Worm (Caenorhabditis elegans) whole organism, young adult: Measurements from ENCODE around the gene npl-4.1.

Source experiments
- F10E7.11 ChIP-seq: sonication (generic microtip); optimal IDR thresholded peaks from 2 replicates; lab custom pipeline; 2017; ENCODE audit warnings: mild to moderate bottlenecking, missing genetic modification characterization, moderate library complexity, missing compliant biosample characterization
- F22D6.2 ChIP-seq: sonication (generic microtip); optimal IDR thresholded peaks from 2 replicates; lab custom pipeline; 2016; ENCODE audit warnings: mild to moderate bottlenecking, missing genetic modification characterization, missing compliant biosample characterization
- F37B4.10 ChIP-seq: fragments of 200-800 bp; sonication (Bioruptor generic); IDR thresholded peaks from 2 replicates; pipeline ENCODE4 v1.3.6; 2022; ENCODE audit warnings: missing genetic modification characterization, missing compliant biosample characterization
- F52B5.7 ChIP-seq: sonication (generic microtip); optimal IDR thresholded peaks from 2 replicates; lab custom pipeline; 2016; ENCODE audit warnings: mild to moderate bottlenecking, missing genetic modification characterization, missing compliant biosample characterization
- F57A8.1 ChIP-seq: fragments of 200-800 bp; sonication (Bioruptor generic); optimal IDR thresholded peaks from 2 replicates; lab custom pipeline; 2018; ENCODE audit warnings: mild to moderate bottlenecking, missing genetic modification characterization, moderate library complexity, missing compliant biosample characterization
- K11D2.4 ChIP-seq: fragments of 200-800 bp; sonication (Bioruptor generic); IDR thresholded peaks from 2 replicates; pipeline ENCODE4 v1.3.6; 2022; ENCODE audit warnings: missing genetic modification reagents, missing genetic modification characterization, missing compliant biosample characterization
- K12H6.12 ChIP-seq: fragments of 200-800 bp; sonication (Bioruptor generic); optimal IDR thresholded peaks from 2 replicates; lab custom pipeline; 2018; ENCODE audit warnings: mild to moderate bottlenecking, missing genetic modification characterization, missing compliant biosample characterization
- Y53F4B.3 ChIP-seq: fragments of 200-800 bp; sonication (Bioruptor generic); IDR thresholded peaks from 2 replicates; pipeline ENCODE4 v1.3.6; 2022; ENCODE audit warnings: missing genetic modification reagents, missing genetic modification characterization, missing compliant biosample characterization
- Y67H2A.10 ChIP-seq: fragments of 200-800 bp; sonication (Bioruptor generic); conservative IDR thresholded peaks from 2 replicates; pipeline ENCODE4 v1.3.6; 2022; ENCODE audit warnings: missing genetic modification reagents, missing genetic modification characterization, missing compliant biosample characterization
- Y79H2A.3 ChIP-seq: fragments of 200-800 bp; sonication (Bioruptor generic); conservative IDR thresholded peaks from 2 replicates; pipeline ENCODE4 v1.3.6; 2022; ENCODE audit warnings: missing genetic modification reagents, missing genetic modification characterization, missing compliant biosample characterization
- Y95B8A.8 ChIP-seq: fragments of 200-800 bp; sonication (Bioruptor generic); IDR thresholded peaks from 2 replicates; pipeline ENCODE4 v1.3.6; 2022; ENCODE audit warnings: missing genetic modification reagents, missing genetic modification characterization, missing compliant biosample characterization
- attf-3 ChIP-seq: fragments of 200-800 bp; sonication (Bioruptor generic); conservative IDR thresholded peaks from 2 replicates; pipeline ENCODE4 v1.3.6; 2022; ENCODE audit warnings: missing genetic modification reagents, missing genetic modification characterization, missing compliant biosample characterization
- bed-1 ChIP-seq: fragments of 200-800 bp; sonication (Bioruptor generic); IDR thresholded peaks from 2 replicates; pipeline ENCODE4 v1.3.6; 2022; ENCODE audit warnings: missing genetic modification reagents, missing genetic modification characterization, missing compliant biosample characterization
- ceh-40 ChIP-seq: fragments of 200-800 bp; sonication (Bioruptor generic); IDR thresholded peaks from 2 replicates; pipeline ENCODE4 v1.3.6; 2022; ENCODE audit warnings: missing genetic modification characterization, missing compliant biosample characterization
- ceh-79 ChIP-seq: sonication (generic microtip); optimal IDR thresholded peaks from 2 replicates; lab custom pipeline; 2017; ENCODE audit warnings: mild to moderate bottlenecking, missing genetic modification characterization, missing compliant biosample characterization
- ceh-91 ChIP-seq: fragments of 200-800 bp; sonication (Bioruptor generic); IDR thresholded peaks from 2 replicates; pipeline ENCODE4 v1.3.6; 2022; ENCODE audit warnings: missing genetic modification reagents, missing genetic modification characterization, missing compliant biosample characterization
- chd-7 ChIP-seq: sonication (generic microtip); optimal IDR thresholded peaks from 2 replicates; lab custom pipeline; 2016; ENCODE audit warnings: mild to moderate bottlenecking, missing genetic modification characterization, moderate library complexity, missing compliant biosample characterization
- die-1 ChIP-seq: sonication (generic microtip); optimal IDR thresholded peaks from 2 replicates; lab custom pipeline; 2016; ENCODE audit warnings: missing genotype, mild to moderate bottlenecking, missing genetic modification characterization, missing compliant biosample characterization
- dpl-1 ChIP-seq: fragments of 150-350 bp; optimal IDR thresholded peaks from 2 replicates; lab custom pipeline; 2014; ENCODE audit warnings: missing biosample characterization, missing genetic modification reagents, missing genetic modification characterization
- egl-44 ChIP-seq: fragments of 200-800 bp; sonication (Bioruptor generic); IDR thresholded peaks from 2 replicates; pipeline ENCODE4 v1.3.6; 2022; ENCODE audit warnings: missing genetic modification reagents, missing genetic modification characterization, missing compliant biosample characterization
- egrh-3 ChIP-seq: fragments of 200-800 bp; sonication (Bioruptor generic); IDR thresholded peaks from 2 replicates; pipeline ENCODE4 v1.3.6; 2022; ENCODE audit warnings: missing genetic modification reagents, missing genetic modification characterization, missing compliant biosample characterization
- fkh-3 ChIP-seq: sonication (generic microtip); optimal IDR thresholded peaks from 2 replicates; lab custom pipeline; 2016; ENCODE audit warnings: mild to moderate bottlenecking, missing genetic modification characterization, missing compliant biosample characterization
- gei-17 ChIP-seq: fragments of 200-800 bp; sonication (Bioruptor generic); optimal IDR thresholded peaks from 2 replicates; lab custom pipeline; 2018; ENCODE audit warnings: mild to moderate bottlenecking, missing genetic modification characterization, missing compliant biosample characterization
- hlh-26 ChIP-seq: fragments of 200-800 bp; sonication (Bioruptor generic); conservative IDR thresholded peaks from 2 replicates; pipeline ENCODE4 v1.3.6; 2022; ENCODE audit warnings: missing genetic modification reagents, missing genetic modification characterization, missing compliant biosample characterization
- hmg-1.2 ChIP-seq: fragments of 200-800 bp; sonication (Bioruptor generic); IDR thresholded peaks from 2 replicates; pipeline ENCODE4 v1.3.6; 2022; ENCODE audit warnings: missing genetic modification reagents, missing genetic modification characterization, missing compliant biosample characterization
- hsf-1 ChIP-seq: fragments of 200-800 bp; sonication (Bioruptor generic); IDR thresholded peaks from 2 replicates; pipeline ENCODE4 v1.3.6; 2022; ENCODE audit warnings: missing genetic modification reagents, missing genetic modification characterization, missing compliant biosample characterization
- let-526 ChIP-seq: fragments of 200-800 bp; sonication (Bioruptor generic); IDR thresholded peaks from 2 replicates; pipeline ENCODE4 v1.3.6; 2022; ENCODE audit warnings: missing genetic modification reagents, missing genetic modification characterization, missing compliant biosample characterization
- lin-40 ChIP-seq: sonication (generic microtip); optimal IDR thresholded peaks from 2 replicates; lab custom pipeline; 2016; ENCODE audit warnings: missing genetic modification characterization, mild to moderate bottlenecking, missing compliant biosample characterization, missing genotype, missing genetic modification reagents
- lsl-1 ChIP-seq: fragments of 200-800 bp; sonication (Bioruptor generic); optimal IDR thresholded peaks from 2 replicates; lab custom pipeline; 2018; ENCODE audit warnings: mild to moderate bottlenecking, missing genetic modification characterization, moderate library complexity, missing compliant biosample characterization
- lsy-27 ChIP-seq: sonication (generic microtip); optimal IDR thresholded peaks from 2 replicates; lab custom pipeline; 2017; ENCODE audit warnings: missing genetic modification characterization, mild to moderate bottlenecking, missing compliant biosample characterization, antibody characterized with exemption, missing genotype, borderline replicate concordance; ENCODE audit not compliant: insufficient read depth
- mcd-1 ChIP-seq: fragments of 200-800 bp; sonication (Bioruptor generic); IDR thresholded peaks from 2 replicates; pipeline ENCODE4 v1.3.6; 2022; ENCODE audit warnings: missing genetic modification reagents, missing genetic modification characterization, missing compliant biosample characterization
- mel-28 ChIP-seq: sonication (generic microtip); optimal IDR thresholded peaks from 2 replicates; lab custom pipeline; 2016; ENCODE audit warnings: borderline replicate concordance, mild to moderate bottlenecking, missing genetic modification characterization, missing compliant biosample characterization
- nfya-2 ChIP-seq: fragments of 200-800 bp; sonication (Bioruptor generic); IDR thresholded peaks from 2 replicates; pipeline ENCODE4 v1.3.6; 2022; ENCODE audit warnings: missing genetic modification reagents, missing genetic modification characterization, missing compliant biosample characterization
- nfyb-1 ChIP-seq: fragments of 200-800 bp; sonication (Bioruptor generic); IDR thresholded peaks from 2 replicates; pipeline ENCODE4 v1.3.6; 2022; ENCODE audit warnings: missing genetic modification reagents, missing genetic modification characterization, missing compliant biosample characterization
- nhr-120 ChIP-seq: fragments of 200-800 bp; sonication (Bioruptor generic); IDR thresholded peaks from 2 replicates; pipeline ENCODE4 v1.3.6; 2022; ENCODE audit warnings: missing genetic modification characterization, missing compliant biosample characterization
- nhr-80 ChIP-seq: sonication (generic microtip); optimal IDR thresholded peaks from 2 replicates; lab custom pipeline; 2016; ENCODE audit warnings: missing genetic modification characterization, missing compliant biosample characterization
- pbrm-1 ChIP-seq: fragments of 200-800 bp; sonication (Bioruptor generic); IDR thresholded peaks from 2 replicates; pipeline ENCODE4 v1.3.6; 2022; ENCODE audit warnings: missing genetic modification reagents, missing genetic modification characterization, missing compliant biosample characterization
- rec-8 ChIP-seq, 2 experiments: sonication (generic microtip); optimal IDR thresholded peaks; 2 replicates each; lab custom pipeline; 2016; ENCODE audit warnings: mild to moderate bottlenecking in 2 of 2, missing genetic modification characterization in 2 of 2, missing genetic modification reagents in 2 of 2, missing genotype in 2 of 2, missing biosample characterization in 1 of 2, missing compliant biosample characterization in 1 of 2, moderate library complexity in 1 of 2
- rpc-1 ChIP-seq, 2 experiments: fragments of 150-350 bp in 1 of 2; sonication (generic microtip) in 1 of 2; optimal IDR thresholded peaks; 2 replicates each; lab custom pipeline; 2014 to 2018; ENCODE audit warnings: missing biosample characterization in 1 of 2, missing genetic modification characterization in 1 of 2, missing genetic modification reagents in 1 of 2, missing genotype in 1 of 2
- sea-2 ChIP-seq: fragments of 200-800 bp; sonication (Bioruptor generic); IDR thresholded peaks from 2 replicates; pipeline ENCODE4 v1.3.6; 2022; ENCODE audit warnings: missing genetic modification characterization, missing compliant biosample characterization
- zfh-2 ChIP-seq: fragments of 200-800 bp; sonication (Bioruptor generic); conservative IDR thresholded peaks from 2 replicates; pipeline ENCODE4 v1.3.6; 2022; ENCODE audit warnings: missing genetic modification reagents, missing genetic modification characterization, missing compliant biosample characterization
- ztf-18 ChIP-seq: sonication (generic microtip); optimal IDR thresholded peaks from 2 replicates; lab custom pipeline; 2016; ENCODE audit warnings: missing genotype, mild to moderate bottlenecking, missing genetic modification characterization, missing compliant biosample characterization
- ztf-22 ChIP-seq: fragments of 200-800 bp; sonication (Bioruptor generic); optimal IDR thresholded peaks from 2 replicates; lab custom pipeline; 2018; ENCODE audit warnings: mild to moderate bottlenecking, missing genetic modification characterization, moderate library complexity, missing compliant biosample characterization

Gene npl-4.1

DNA sequence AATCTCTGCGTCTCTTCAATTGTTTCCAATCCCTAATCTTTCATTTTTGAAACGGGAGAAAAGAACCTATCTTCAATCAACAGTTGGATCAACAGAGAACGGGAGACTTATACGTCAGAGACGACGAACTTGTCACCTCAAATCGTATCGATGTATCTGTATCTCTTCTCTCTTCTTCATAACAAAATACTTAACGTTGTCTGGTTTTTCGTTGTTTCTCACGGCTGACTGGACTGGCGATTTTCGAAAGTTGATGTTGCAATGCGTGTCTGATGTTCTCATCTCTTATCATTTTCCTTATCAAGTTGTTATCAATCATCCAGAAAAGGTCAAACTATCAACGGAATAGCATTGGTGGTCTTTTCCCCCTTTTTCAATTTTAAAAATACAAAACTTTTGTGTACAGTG lies 25.6 kb upstream of the npl-4.1 start (continued):
- TF ChIP-seq mel-28 (tag; lab: Kevin White, UChicago) (no peak), fkh-3 (tag; lab: Kevin White, UChicago) (no peak), Y67H2A.10 (GFP tag; lab: Robert Waterston, UW) (no peak), K11D2.4 (GFP tag; lab: Robert Waterston, UW) (0 out of 2 replicates have a peak, but pooled peaks have one; percentile 25), ztf-22 (GFP tag; lab: Kevin White, UChicago) (no peak), let-526 (no peak), F52B5.7 (tag; lab: Kevin White, UChicago) (no peak), Y53F4B.3 (GFP tag; lab: Robert Waterston, UW) (no peak), nfya-2 (GFP tag; lab: Robert Waterston, UW) (no peak), ceh-40 (GFP tag; lab: Robert Waterston, UW) (no peak), lsy-27 (tag; lab: Kevin White, UChicago) (no peak), nhr-120 (no peak), mcd-1 (GFP tag; lab: Robert Waterston, UW) (0 out of 2 replicates have a peak, but pooled peaks have one; percentile 14), ceh-91 (GFP tag; lab: Robert Waterston, UW) (no peak), ztf-18 (tag; lab: Kevin White, UChicago) (no peak), chd-7 (tag; lab: Kevin White, UChicago) (no peak), nhr-80 (tag; lab: Kevin White, UChicago) (peak; percentile 54), F10E7.11 (tag; lab: Kevin White, UChicago) (no peak), rpc-1 (optimal IDR thresholded peaks at IDR 0.05; lab: Kevin White, UChicago) (no peak), rpc-1 (tag; optimal IDR thresholded peaks at IDR 0.05; lab: Kevin White, UChicago) (no peak), lin-40 (tag; lab: Kevin White, UChicago) (peak; percentile 80), hsf-1 (GFP tag; lab: Robert Waterston, UW) (no peak), hlh-26 (GFP tag; lab: Robert Waterston, UW) (no peak), ceh-79 (no peak), sea-2 (GFP tag; lab: Robert Waterston, UW) (no peak), F57A8.1 (GFP tag; lab: Kevin White, UChicago) (no peak), lsl-1 (no peak), dpl-1 (GFP tag; lab: Kevin White, UChicago) (no peak), gei-17 (no peak), pbrm-1 (GFP tag; lab: Robert Waterston, UW) (no peak), bed-1 (GFP tag; lab: Robert Waterston, UW) (no peak), K12H6.12 (tag; lab: Kevin White, UChicago) (no peak), egl-44 (GFP tag; lab: Robert Waterston, UW) (no peak), zfh-2 (GFP tag; lab: Robert Waterston, UW) (no peak), egrh-3 (GFP tag; lab: Robert Waterston, UW) (no peak), hmg-1.2 (GFP tag; lab: Robert Waterston, UW) (0 out of 2 replicates have a peak, but pooled peaks have one; percentile 14), F37B4.10 (GFP tag; lab: Robert Waterston, UW) (no peak), die-1 (tag; lab: Kevin White, UChicago) (peak; percentile 49), nfyb-1 (no peak), attf-3 (GFP tag; lab: Robert Waterston, UW) (no peak), Y79H2A.3 (GFP tag; lab: Robert Waterston, UW) (no peak), F22D6.2 (tag; lab: Kevin White, UChicago) (no peak), rec-8 (tag; optimal IDR thresholded peaks at IDR 0.05; lab: Kevin White, UChicago) (no peak), Y95B8A.8 (GFP tag; lab: Robert Waterston, UW) (no peak)
- TF ChIP-seq, all 124 proteins: peak for 9
